Worm (Caenorhabditis elegans) whole organism, L1 larva: ENCODE measurements around the gene ZK686.2.

ENCODE experiments used
- ama-1 ChIP-seq: fragments of 150-350 bp; optimal IDR thresholded peaks from 2 replicates; lab custom pipeline; 2014
- efl-1 ChIP-seq, 4 experiments: fragments of 150-350 bp; optimal IDR thresholded peaks in 3 of 4; peaks in 1 of 4; 1 replicate in 1 of 4; 2 replicates in 3 of 4; lab custom pipeline; 2014; ENCODE audit warnings: missing biosample characterization in 2 of 4, missing genetic modification characterization in 2 of 4, missing genetic modification reagents in 2 of 4

The ZK686.2 gene

DNA sequence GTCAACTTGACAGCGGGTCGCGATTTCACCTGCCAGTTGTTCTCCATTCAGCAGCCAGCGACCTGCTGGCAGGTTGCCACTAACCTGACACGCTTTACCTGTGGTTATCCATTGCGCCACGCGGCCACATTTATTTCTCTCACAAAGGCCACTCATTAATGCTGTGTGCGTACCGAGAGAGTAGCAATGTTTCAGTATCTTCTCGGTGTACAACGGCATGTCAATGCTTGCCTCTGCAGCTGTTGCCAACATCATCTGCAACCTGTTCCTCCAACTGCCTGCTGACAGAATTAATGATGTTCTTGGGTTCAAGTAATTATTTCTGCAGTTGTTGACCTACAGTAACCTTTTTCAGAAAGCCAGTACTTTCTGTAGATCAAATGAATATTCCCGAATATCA lies 49.3 kb downstream of the ZK686.2 start:
- TF ChIP-seq efl-1 (optimal IDR thresholded peaks at IDR 0.05; lab: Kevin White, UChicago) (no peak), efl-1 (GFP tag; optimal IDR thresholded peaks at IDR 0.05 in 1 of 2; lab: Kevin White, UChicago) (peak in 1 of 2 experiments; percentile 79), ama-1 (lab: Kevin White, UChicago) (no peak)
- TF ChIP-seq, all 84 proteins: peak for 1
